Fruit fly (Drosophila melanogaster) whole organism, embryonic: ENCODE data around the gene Fas1.

ENCODE experiments used
- Aef1 ChIP-seq: fragments of 200-800 bp; sonication (Bioruptor generic); IDR thresholded peaks from 3 replicates; pipeline ENCODE4 v1.3.6; 2022; ENCODE audit warnings: missing biosample characterization, missing genetic modification characterization
- Asciz ChIP-seq: fragments of 200-800 bp; sonication (Bioruptor generic); optimal IDR thresholded peaks from 2 replicates; lab custom pipeline; 2017; ENCODE audit warnings: missing biosample characterization, mild to moderate bottlenecking, missing genetic modification characterization, missing genetic modification reagents
- CG10366 ChIP-seq: fragments of 200-800 bp; sonication (Bioruptor generic); IDR thresholded peaks from 2 replicates; pipeline ENCODE4 v1.3.6; 2022; ENCODE audit warnings: missing biosample characterization, missing genetic modification characterization
- CG12219 ChIP-seq: fragments of 200-800 bp; sonication (Bioruptor generic); optimal IDR thresholded peaks from 3 replicates; lab custom pipeline; 2018; ENCODE audit warnings: missing biosample characterization, mild to moderate bottlenecking, missing genetic modification characterization
- CG12391 ChIP-seq: fragments of 200-800 bp; sonication (Bioruptor generic); optimal IDR thresholded peaks from 3 replicates; lab custom pipeline; 2018; ENCODE audit warnings: missing biosample characterization, mild to moderate bottlenecking, missing genetic modification characterization, moderate library complexity
- CG12659 ChIP-seq: fragments of 200-800 bp; sonication (Bioruptor generic); optimal IDR thresholded peaks from 3 replicates; lab custom pipeline; 2017; ENCODE audit warnings: mild to moderate bottlenecking, missing biosample characterization, missing genetic modification reagents, missing genetic modification characterization
- CG13424 ChIP-seq: fragments of 200-800 bp; sonication (Bioruptor generic); optimal IDR thresholded peaks from 2 replicates; lab custom pipeline; 2019; ENCODE audit warnings: missing biosample characterization, mild to moderate bottlenecking, missing genetic modification characterization, moderate library complexity
- CG14860 ChIP-seq: fragments of 200-800 bp; sonication (Bioruptor generic); IDR thresholded peaks from 3 replicates; pipeline ENCODE4 v1.3.6; 2022; ENCODE audit warnings: missing biosample characterization, missing genetic modification characterization; ENCODE audit not compliant: partially characterized antibody
- CG16813 ChIP-seq: fragments of 200-800 bp; sonication (Bioruptor generic); IDR thresholded peaks from 3 replicates; pipeline ENCODE4 v1.3.6; 2022; ENCODE audit warnings: missing biosample characterization, missing genetic modification characterization; ENCODE audit not compliant: partially characterized antibody
- CG17359 ChIP-seq: fragments of 200-800 bp; sonication (Bioruptor generic); optimal IDR thresholded peaks from 3 replicates; lab custom pipeline; 2018; ENCODE audit warnings: missing biosample characterization, mild to moderate bottlenecking, missing genetic modification characterization, moderate library complexity
- CG17612 ChIP-seq: fragments of 200-800 bp; sonication (Bioruptor generic); IDR thresholded peaks from 2 replicates; pipeline ENCODE4 v1.3.6; 2022; ENCODE audit warnings: missing biosample characterization, missing genetic modification characterization
- CG17829 ChIP-seq: fragments of 200-800 bp; optimal IDR thresholded peaks from 2 replicates; lab custom pipeline; 2019; ENCODE audit warnings: missing biosample characterization, mild to moderate bottlenecking, missing genetic modification characterization, moderate library complexity
- CG3065 ChIP-seq: fragments of 200-800 bp; sonication (Bioruptor generic); optimal IDR thresholded peaks from 2 replicates; lab custom pipeline; 2016; ENCODE audit warnings: missing biosample characterization, missing genetic modification characterization
- CG3281 ChIP-seq: fragments of 200-800 bp; sonication (Bioruptor generic); optimal IDR thresholded peaks from 3 replicates; lab custom pipeline; 2017; ENCODE audit warnings: missing biosample characterization, mild to moderate bottlenecking, missing genetic modification characterization
- CG33213 ChIP-seq: fragments of 200-800 bp; sonication (Bioruptor generic); optimal IDR thresholded peaks from 3 replicates; lab custom pipeline; 2016; ENCODE audit warnings: missing biosample characterization, missing genetic modification characterization
- CG33557 ChIP-seq: fragments of 200-800 bp; sonication (Bioruptor generic); optimal IDR thresholded peaks from 2 replicates; lab custom pipeline; 2019; ENCODE audit warnings: missing biosample characterization, mild to moderate bottlenecking, missing genetic modification characterization, moderate library complexity
- CG6175 ChIP-seq: fragments of 200-800 bp; sonication (Bioruptor generic); IDR thresholded peaks from 3 replicates; pipeline ENCODE4 v1.3.6; 2022; ENCODE audit warnings: missing biosample characterization, missing genetic modification characterization
- CG6765 ChIP-seq: fragments of 200-800 bp; sonication (Bioruptor generic); optimal IDR thresholded peaks from 3 replicates; lab custom pipeline; 2017; ENCODE audit warnings: missing biosample characterization, mild to moderate bottlenecking, missing genetic modification characterization
- CG7745 ChIP-seq: fragments of 200-800 bp; sonication (Bioruptor generic); optimal IDR thresholded peaks from 2 replicates; lab custom pipeline; 2018; ENCODE audit warnings: missing biosample characterization, mild to moderate bottlenecking, missing genetic modification characterization, moderate library complexity
- CG7786 ChIP-seq: fragments of 200-800 bp; sonication (Bioruptor generic); optimal IDR thresholded peaks from 2 replicates; lab custom pipeline; 2016; ENCODE audit warnings: missing biosample characterization, missing genetic modification characterization
- CG8944 ChIP-seq: fragments of 200-800 bp; sonication (Bioruptor generic); optimal IDR thresholded peaks from 3 replicates; lab custom pipeline; 2016; ENCODE audit warnings: missing biosample characterization, missing genetic modification characterization
- CrebB ChIP-seq: fragments of 200-800 bp; sonication (Bioruptor generic); optimal IDR thresholded peaks from 3 replicates; lab custom pipeline; 2018; ENCODE audit warnings: missing biosample characterization, mild to moderate bottlenecking, missing genetic modification characterization
- HLH3B ChIP-seq: fragments of 200-800 bp; sonication (Bioruptor generic); IDR thresholded peaks from 2 replicates; pipeline ENCODE4 v1.3.6; 2022; ENCODE audit warnings: missing biosample characterization, missing genetic modification characterization
- Hr39 ChIP-seq: fragments of >200 bp; optimal IDR thresholded peaks from 2 replicates; lab custom pipeline; 2017
- NC2β ChIP-seq: fragments of 200-800 bp; sonication (Bioruptor generic); optimal IDR thresholded peaks from 2 replicates; lab custom pipeline; 2016; ENCODE audit warnings: missing biosample characterization, missing genetic modification characterization
- Optix ChIP-seq: fragments of 200-800 bp; sonication (Bioruptor generic); IDR thresholded peaks from 3 replicates; pipeline ENCODE4 v1.3.6; 2022; ENCODE audit warnings: missing biosample characterization, missing genetic modification characterization
- Ptx1 ChIP-seq: fragments of 200-800 bp; sonication (Bioruptor generic); IDR thresholded peaks from 2 replicates; pipeline ENCODE4 v1.3.6; 2022; ENCODE audit warnings: missing biosample characterization, missing genetic modification characterization
- Sox100B ChIP-seq: fragments of 200-800 bp; sonication (Bioruptor generic); optimal IDR thresholded peaks from 3 replicates; lab custom pipeline; 2018; ENCODE audit warnings: missing biosample characterization, mild to moderate bottlenecking, missing genetic modification characterization
- ase ChIP-seq: fragments of 200-800 bp; sonication (Bioruptor generic); IDR thresholded peaks from 3 replicates; pipeline ENCODE4 v1.3.6; 2022; ENCODE audit warnings: missing biosample characterization, missing genetic modification characterization
- ash1 ChIP-seq: fragments of 200-800 bp; sonication (Bioruptor generic); optimal IDR thresholded peaks from 2 replicates; lab custom pipeline; 2018; ENCODE audit warnings: missing biosample characterization, mild to moderate bottlenecking, missing genetic modification characterization
- crp ChIP-seq, 2 experiments: fragments of 200-800 bp; sonication (Bioruptor generic); optimal IDR thresholded peaks; 2 replicates in 1 of 2; 3 replicates in 1 of 2; lab custom pipeline; 2017; ENCODE audit warnings: missing biosample characterization in 2 of 2, missing genetic modification characterization in 2 of 2, mild to moderate bottlenecking in 1 of 2, moderate library complexity in 1 of 2
- dati ChIP-seq: fragments of 200-800 bp; sonication (Bioruptor generic); IDR thresholded peaks from 2 replicates; pipeline ENCODE4 v1.3.6; 2022; ENCODE audit warnings: missing biosample characterization, missing genetic modification characterization
- ems ChIP-seq: fragments of 200-800 bp; sonication (Bioruptor generic); optimal IDR thresholded peaks from 3 replicates; lab custom pipeline; 2016; ENCODE audit warnings: missing biosample characterization, missing genetic modification characterization
- gcm ChIP-seq: fragments of 200-800 bp; sonication (Bioruptor generic); optimal IDR thresholded peaks from 2 replicates; lab custom pipeline; 2019; ENCODE audit warnings: missing biosample characterization, mild to moderate bottlenecking, missing genetic modification characterization, moderate library complexity
- gt ChIP-seq: fragments of 200-800 bp; sonication (Bioruptor generic); IDR thresholded peaks from 2 replicates; pipeline ENCODE4 v1.3.6; 2022; ENCODE audit warnings: missing biosample characterization, missing genetic modification characterization
- h ChIP-seq: fragments of >200 bp; optimal IDR thresholded peaks from 2 replicates; lab custom pipeline; 2017
- jing ChIP-seq: fragments of 200-800 bp; sonication (Bioruptor generic); optimal IDR thresholded peaks from 2 replicates; lab custom pipeline; 2018; ENCODE audit warnings: missing biosample characterization, mild to moderate bottlenecking, missing genetic modification characterization
- mirr ChIP-seq: fragments of 200-800 bp; sonication (Bioruptor generic); optimal IDR thresholded peaks from 3 replicates; lab custom pipeline; 2018; ENCODE audit warnings: missing biosample characterization, mild to moderate bottlenecking, missing genetic modification characterization
- nmo ChIP-seq: fragments of 200-800 bp; sonication (Bioruptor generic); optimal IDR thresholded peaks from 2 replicates; lab custom pipeline; 2018; ENCODE audit warnings: missing biosample characterization, mild to moderate bottlenecking, missing genetic modification characterization, moderate library complexity
- pb ChIP-seq: fragments of 200-800 bp; sonication (Bioruptor generic); optimal IDR thresholded peaks from 3 replicates; lab custom pipeline; 2016; ENCODE audit warnings: missing biosample characterization, missing genetic modification characterization
- pho ChIP-seq: fragments of 200-800 bp; sonication (Bioruptor generic); optimal IDR thresholded peaks from 2 replicates; lab custom pipeline; 2016; ENCODE audit warnings: missing biosample characterization, missing genetic modification characterization
- row ChIP-seq: fragments of 200-800 bp; sonication (Bioruptor generic); IDR thresholded peaks from 3 replicates; pipeline ENCODE4 v1.3.6; 2022; ENCODE audit warnings: missing biosample characterization, missing genetic modification characterization
- sc ChIP-seq, 3 experiments: fragments of >200 bp in 2 of 3; fragments of 200-800 bp in 1 of 3; sonication (Bioruptor generic) in 1 of 3; optimal IDR thresholded peaks; 2 replicates in 2 of 3; 3 replicates in 1 of 3; lab custom pipeline; 2017; ENCODE audit warnings: mild to moderate bottlenecking in 1 of 3, missing biosample characterization in 1 of 3, missing genetic modification characterization in 1 of 3, missing genetic modification reagents in 1 of 3
- sima ChIP-seq: fragments of 200-800 bp; sonication (Bioruptor generic); optimal IDR thresholded peaks from 2 replicates; lab custom pipeline; 2016; ENCODE audit warnings: missing biosample characterization, missing genetic modification characterization
- so ChIP-seq: fragments of 200-800 bp; sonication (Bioruptor generic); IDR thresholded peaks from 3 replicates; pipeline ENCODE4 v1.3.6; 2022; ENCODE audit warnings: missing biosample characterization, missing genetic modification characterization
- toy ChIP-seq: fragments of 200-800 bp; sonication (Bioruptor generic); IDR thresholded peaks from 2 replicates; pipeline ENCODE4 v1.3.6; 2022; ENCODE audit warnings: missing biosample characterization, missing genetic modification characterization
- ttk ChIP-seq: fragments of 200-800 bp; sonication (Bioruptor generic); IDR thresholded peaks from 2 replicates; pipeline ENCODE4 v2.1.2; 2022; ENCODE audit warnings: missing biosample characterization, missing genetic modification characterization
- vfl ChIP-seq: fragments of 200-800 bp; sonication (Bioruptor generic); optimal IDR thresholded peaks from 2 replicates; lab custom pipeline; 2016; ENCODE audit warnings: missing biosample characterization, missing genetic modification characterization
- vvl ChIP-seq: fragments of 200-800 bp; sonication (Bioruptor generic); IDR thresholded peaks from 2 replicates; pipeline ENCODE4 v1.3.6; 2022; ENCODE audit warnings: missing biosample characterization, missing genetic modification characterization
- wdn ChIP-seq: fragments of 200-800 bp; sonication (Bioruptor generic); IDR thresholded peaks from 2 replicates; pipeline ENCODE4 v1.3.6; 2022; ENCODE audit warnings: missing biosample characterization, missing genetic modification characterization

The Fas1 gene

dm6 chr3R:16646952-16647715, 22.1 kb downstream of the Fas1 start, which contains the start of the genes CG10324 and CCT3 (continued):
- TF ChIP-seq wdn (GFP tag; lab: Robert Waterston, UW) (0 out of 2 replicates have a peak, but pooled peaks have one; percentile 41), HLH3B (GFP tag; lab: Robert Waterston, UW) (peak; percentile 63), pb (no peak), CG3065 (GFP tag; lab: Kevin White, UChicago) (no peak), CG12219 (GFP tag; lab: Kevin White, UChicago) (peak; percentile 22), vvl (GFP tag; lab: Robert Waterston, UW) (peak; percentile 77), CG8944 (GFP tag; lab: Kevin White, UChicago) (peak; percentile 6), CG13424 (tag; lab: Kevin White, UChicago) (peak; percentile 81), ash1 (GFP tag; lab: Kevin White, UChicago) (no peak), jing (GFP tag; lab: Kevin White, UChicago) (no peak), crp (GFP tag; optimal IDR thresholded peaks at IDR 0.05; lab: Kevin White, UChicago) (peak; percentile 18 to 85), CG17829 (tag; lab: Kevin White, UChicago) (peak; percentile 68), toy (GFP tag; lab: Robert Waterston, UW) (no peak), CG33213 (GFP tag; lab: Kevin White, UChicago) (no peak), NC2β (GFP tag; lab: Kevin White, UChicago) (peak; percentile 50), so (GFP tag; lab: Robert Waterston, UW) (0 out of 3 replicates have a peak, but pooled peaks have one; percentile 30), CG16813 (GFP tag; lab: Robert Waterston, UW) (peak; percentile 70), CrebB (tag; lab: Kevin White, UChicago) (peak; percentile 19), CG6765 (GFP tag; lab: Kevin White, UChicago) (peak; percentile 71), pho (peak; percentile 50), gt (GFP tag; lab: Robert Waterston, UW) (peak; percentile 27; the same call in 1 of the 2 replicates), ems (GFP tag; lab: Kevin White, UChicago) (peak; percentile 5), h (lab: Kevin White, UChicago) (no peak), CG17359 (tag; lab: Kevin White, UChicago) (peak; percentile 70), Aef1 (peak; percentile 25; the same call in 1 of the 3 replicates), gcm (peak; percentile 24), nmo (GFP tag; lab: Kevin White, UChicago) (peak; percentile 83), dati (GFP tag; lab: Robert Waterston, UW) (no peak), CG7786 (GFP tag; lab: Kevin White, UChicago) (peak; percentile 41), sc (optimal IDR thresholded peaks at IDR 0.05; lab: Kevin White, UChicago) (no peak), sc (GFP tag; optimal IDR thresholded peaks at IDR 0.05; lab: Kevin White, UChicago) (peak; percentile 50), Asciz (GFP tag; lab: Kevin White, UChicago) (no peak), CG12391 (peak; percentile 75), Hr39 (no peak), CG33557 (peak; percentile 65), CG14860 (GFP tag; lab: Robert Waterston, UW) (peak; percentile 68), row (GFP tag; lab: Robert Waterston, UW) (peak; percentile 55), CG6175 (no peak), vfl (GFP tag; lab: Kevin White, UChicago) (peak; percentile 22), Ptx1 (GFP tag; lab: Robert Waterston, UW) (peak; percentile 67), Sox100B (no peak), CG3281 (GFP tag; lab: Kevin White, UChicago) (peak; percentile 72), CG7745 (tag; lab: Kevin White, UChicago) (no peak), mirr (GFP tag; lab: Kevin White, UChicago) (no peak), sima (no peak), CG12659 (GFP tag; lab: Kevin White, UChicago) (peak; percentile 61), CG17612 (GFP tag; lab: Robert Waterston, UW) (no peak), ase (peak; percentile 34; the same call in 1 of the 3 replicates), Optix (no peak), CG10366 (GFP tag; lab: Robert Waterston, UW) (no peak; the same call in 1 of the 2 replicates), ttk (GFP tag; lab: Robert Waterston, UW) (peak; percentile 55)
